Worm (Caenorhabditis elegans) whole organism, L4/young adult: ENCODE results near the gene rft-1.

ENCODE experiments used
- W03F9.2 ChIP-seq: fragments of 150-350 bp; optimal IDR thresholded peaks from 2 replicates; lab custom pipeline; 2014; ENCODE audit warnings: missing biosample characterization, missing genetic modification characterization
- dao-5 ChIP-seq: sonication (generic microtip); optimal IDR thresholded peaks from 2 replicates; lab custom pipeline; 2016; ENCODE audit warnings: missing genotype, missing genetic modification characterization, moderate library complexity, missing compliant biosample characterization
- him-1 ChIP-seq: sonication (generic microtip); optimal IDR thresholded peaks from 2 replicates; lab custom pipeline; 2016; ENCODE audit warnings: missing genotype, missing genetic modification reagents, missing genetic modification characterization, missing compliant biosample characterization

ce11 chrV:4401865-4402264, 41.2 kb downstream of the rft-1 start, which contains the start of gene F13A2.5:
- no peak for TF ChIP-seq him-1
- no peak for TF ChIP-seq W03F9.2 (tag; lab: Kevin White, UChicago)
- no peak for TF ChIP-seq dao-5 (tag; lab: Kevin White, UChicago)
